Worm (Caenorhabditis elegans) whole organism, L1 larva: ENCODE data around the gene sma-3.
A peak's percentile ranks its signal among the peaks of the same experiment; 100 is the strongest.

Experiments
- C16A3.4 ChIP-seq: fragments of 150-350 bp; optimal IDR thresholded peaks from 2 replicates; lab custom pipeline; 2014; ENCODE audit warnings: missing biosample characterization, missing genetic modification characterization
- C34B4.2 ChIP-seq: sonication (generic microtip); optimal IDR thresholded peaks from 2 replicates; lab custom pipeline; 2017; ENCODE audit warnings: mild to moderate bottlenecking, missing genetic modification characterization, missing compliant biosample characterization
- F16B12.6 ChIP-seq: fragments of 150-350 bp; optimal IDR thresholded peaks from 2 replicates; lab custom pipeline; 2014; ENCODE audit warnings: missing biosample characterization, missing genetic modification characterization
- Y116A8C.19 ChIP-seq: sonication (generic microtip); optimal IDR thresholded peaks from 2 replicates; lab custom pipeline; 2016; ENCODE audit warnings: missing compliant biosample characterization, missing genetic modification characterization, borderline replicate concordance
- aha-1 ChIP-seq: fragments of 150-350 bp; optimal IDR thresholded peaks from 2 replicates; lab custom pipeline; 2014; ENCODE audit warnings: missing biosample characterization, missing genetic modification characterization
- aly-2 ChIP-seq: fragments of 150-350 bp; optimal IDR thresholded peaks from 2 replicates; lab custom pipeline; 2014; ENCODE audit warnings: missing biosample characterization, missing genetic modification characterization
- blmp-1 ChIP-seq: fragments of 150-350 bp; optimal IDR thresholded peaks from 2 replicates; lab custom pipeline; 2014; ENCODE audit warnings: missing biosample characterization, missing genetic modification characterization
- ceh-8 ChIP-seq: fragments of 200-800 bp; sonication (Bioruptor generic); optimal IDR thresholded peaks from 2 replicates; lab custom pipeline; 2018; ENCODE audit warnings: mild to moderate bottlenecking, missing genetic modification characterization, moderate library complexity, missing compliant biosample characterization
- ceh-82 ChIP-seq, 3 experiments: fragments of 150-350 bp in 1 of 3; sonication (generic microtip) in 2 of 3; optimal IDR thresholded peaks; 2 replicates each; lab custom pipeline; 2014 to 2017; ENCODE audit warnings: missing biosample characterization in 3 of 3, missing genetic modification characterization in 3 of 3
- ceh-88 ChIP-seq: fragments of 200-800 bp; sonication (Bioruptor generic); IDR thresholded peaks from 2 replicates; pipeline ENCODE4 v1.3.6; 2022; ENCODE audit warnings: missing genetic modification characterization, missing compliant biosample characterization
- dpl-1 ChIP-seq, 3 experiments: fragments of 150-350 bp in 2 of 3; sonication (generic microtip) in 1 of 3; optimal IDR thresholded peaks; 2 replicates each; lab custom pipeline; 2014 to 2017; ENCODE audit warnings: missing biosample characterization in 3 of 3, missing genetic modification characterization in 3 of 3, missing genetic modification reagents in 3 of 3
- dsc-1 ChIP-seq: sonication (generic microtip); optimal IDR thresholded peaks from 2 replicates; lab custom pipeline; 2016; ENCODE audit warnings: mild to moderate bottlenecking, missing genetic modification characterization, missing compliant biosample characterization
- efl-1 ChIP-seq, 4 experiments: fragments of 150-350 bp; optimal IDR thresholded peaks in 3 of 4; peaks in 1 of 4; 1 replicate in 1 of 4; 2 replicates in 3 of 4; lab custom pipeline; 2014; ENCODE audit warnings: missing biosample characterization in 2 of 4, missing genetic modification characterization in 2 of 4, missing genetic modification reagents in 2 of 4
- egl-13 ChIP-seq: sonication (generic microtip); optimal IDR thresholded peaks from 2 replicates; lab custom pipeline; 2016; ENCODE audit warnings: missing genotype, missing genetic modification reagents, missing genetic modification characterization, missing compliant biosample characterization
- elt-3 ChIP-seq, 6 experiments: fragments of 150-350 bp in 1 of 6; sonication (generic microtip); optimal IDR thresholded peaks; 2 replicates each; lab custom pipeline; 2017 to 2018; ENCODE audit warnings: missing biosample characterization in 6 of 6, missing genetic modification characterization in 6 of 6, inconsistent platforms in 1 of 6
- ets-5 ChIP-seq: fragments of 200-800 bp; sonication (Bioruptor generic); IDR thresholded peaks from 2 replicates; pipeline ENCODE4 v1.3.6; 2022; ENCODE audit warnings: missing genetic modification characterization, missing compliant biosample characterization
- fkh-10 ChIP-seq: sonication (generic microtip); optimal IDR thresholded peaks from 2 replicates; lab custom pipeline; 2017; ENCODE audit warnings: missing biosample characterization, missing genetic modification reagents, missing genetic modification characterization
- fkh-4 ChIP-seq: sonication (generic microtip); optimal IDR thresholded peaks from 2 replicates; lab custom pipeline; 2016; ENCODE audit warnings: missing compliant biosample characterization, missing genetic modification characterization, borderline replicate concordance
- fos-1 ChIP-seq: fragments of 150-350 bp; optimal IDR thresholded peaks from 2 replicates; lab custom pipeline; 2014; ENCODE audit warnings: missing biosample characterization, missing genetic modification characterization
- grh-1 ChIP-seq: fragments of 200-800 bp; sonication (Bioruptor generic); IDR thresholded peaks from 2 replicates; pipeline ENCODE4 v1.3.6; 2022; ENCODE audit warnings: missing genetic modification reagents, missing genetic modification characterization, missing compliant biosample characterization
- hlh-4 ChIP-seq: sonication (generic microtip); optimal IDR thresholded peaks from 2 replicates; lab custom pipeline; 2016; ENCODE audit warnings: mild to moderate bottlenecking, missing genetic modification characterization, missing compliant biosample characterization
- hpl-2 ChIP-seq: fragments of 150-350 bp; optimal IDR thresholded peaks from 2 replicates; lab custom pipeline; 2014; ENCODE audit warnings: missing biosample characterization, missing genetic modification reagents, missing genetic modification characterization
- jun-1 ChIP-seq: fragments of 150-350 bp; optimal IDR thresholded peaks from 2 replicates; lab custom pipeline; 2014; ENCODE audit warnings: missing biosample characterization, missing genetic modification reagents, missing genetic modification characterization
- lin-13 ChIP-seq: fragments of 150-350 bp; optimal IDR thresholded peaks from 2 replicates; lab custom pipeline; 2014; ENCODE audit warnings: missing biosample characterization, missing genetic modification reagents, missing genetic modification characterization
- lin-14 ChIP-seq: fragments of 200-800 bp; sonication (Bioruptor generic); optimal IDR thresholded peaks from 2 replicates; lab custom pipeline; 2018; ENCODE audit warnings: mild to moderate bottlenecking, missing genetic modification characterization, moderate library complexity, missing compliant biosample characterization
- lin-15B ChIP-seq: fragments of 150-350 bp; sonication (generic microtip); optimal IDR thresholded peaks from 3 replicates; lab custom pipeline; 2014; ENCODE audit warnings: missing biosample characterization, missing genetic modification characterization
- lsy-2 ChIP-seq, 2 experiments: fragments of 150-350 bp; optimal IDR thresholded peaks; 2 replicates each; lab custom pipeline; 2014; ENCODE audit warnings: missing biosample characterization in 2 of 2, missing genetic modification characterization in 2 of 2
- mef-2 ChIP-seq: fragments of 150-350 bp; optimal IDR thresholded peaks from 2 replicates; lab custom pipeline; 2014; ENCODE audit warnings: missing biosample characterization, missing genetic modification characterization
- nhr-20 ChIP-seq: sonication (generic microtip); optimal IDR thresholded peaks from 2 replicates; lab custom pipeline; 2016; ENCODE audit warnings: mild to moderate bottlenecking, missing genetic modification characterization, missing compliant biosample characterization
- nhr-237 ChIP-seq: fragments of 150-350 bp; optimal IDR thresholded peaks from 2 replicates; lab custom pipeline; 2014; ENCODE audit warnings: missing biosample characterization, missing genetic modification characterization
- nhr-28 ChIP-seq: fragments of 150-350 bp; optimal IDR thresholded peaks from 2 replicates; lab custom pipeline; 2014; ENCODE audit warnings: missing biosample characterization, missing genetic modification characterization
- nhr-71 ChIP-seq: sonication (generic microtip); optimal IDR thresholded peaks from 2 replicates; lab custom pipeline; 2016; ENCODE audit warnings: mild to moderate bottlenecking, missing genetic modification characterization, moderate library complexity, missing compliant biosample characterization
- nhr-77 ChIP-seq: fragments of 150-350 bp; optimal IDR thresholded peaks from 2 replicates; lab custom pipeline; 2014; ENCODE audit warnings: missing biosample characterization, missing genetic modification characterization
- nhr-84 ChIP-seq: sonication (generic microtip); optimal IDR thresholded peaks from 2 replicates; lab custom pipeline; 2017; ENCODE audit warnings: missing biosample characterization, missing genetic modification characterization
- nhr-90 ChIP-seq: sonication (generic microtip); optimal IDR thresholded peaks from 2 replicates; lab custom pipeline; 2016; ENCODE audit warnings: mild to moderate bottlenecking, missing genetic modification characterization, missing compliant biosample characterization; ENCODE audit not compliant: poor library complexity
- pax-3 ChIP-seq: fragments of 200-800 bp; sonication (Bioruptor generic); optimal IDR thresholded peaks from 2 replicates; lab custom pipeline; 2018; ENCODE audit warnings: mild to moderate bottlenecking, missing genetic modification characterization, moderate library complexity, missing compliant biosample characterization
- pqm-1 ChIP-seq: sonication (generic microtip); optimal IDR thresholded peaks from 3 replicates; lab custom pipeline; 2017; ENCODE audit warnings: missing biosample characterization, missing genetic modification characterization
- snu-23 ChIP-seq: sonication (generic microtip); optimal IDR thresholded peaks from 2 replicates; lab custom pipeline; 2016; ENCODE audit warnings: missing genetic modification characterization, missing compliant biosample characterization
- sptf-1 ChIP-seq: fragments of 150-350 bp; optimal IDR thresholded peaks from 2 replicates; lab custom pipeline; 2014; ENCODE audit warnings: missing biosample characterization, missing genetic modification characterization
- swsn-7 ChIP-seq: sonication (generic microtip); optimal IDR thresholded peaks from 2 replicates; lab custom pipeline; 2016; ENCODE audit warnings: missing genetic modification characterization, missing compliant biosample characterization
- tbx-2 ChIP-seq: sonication (generic microtip); optimal IDR thresholded peaks from 2 replicates; lab custom pipeline; 2016; ENCODE audit warnings: missing genetic modification characterization, missing compliant biosample characterization
- tlp-1 ChIP-seq: fragments of 150-350 bp; optimal IDR thresholded peaks from 2 replicates; lab custom pipeline; 2014; ENCODE audit warnings: missing biosample characterization, missing genetic modification characterization
- unc-86 ChIP-seq: sonication (generic microtip); optimal IDR thresholded peaks from 2 replicates; lab custom pipeline; 2016; ENCODE audit warnings: missing genetic modification characterization, missing compliant biosample characterization
- unc-98 ChIP-seq: fragments of 200-800 bp; sonication (Bioruptor generic); IDR thresholded peaks from 2 replicates; pipeline ENCODE4 v1.3.6; 2022; ENCODE audit warnings: missing genetic modification characterization, missing compliant biosample characterization
- zip-4 ChIP-seq: fragments of 200-800 bp; sonication (Bioruptor generic); optimal IDR thresholded peaks from 2 replicates; lab custom pipeline; 2018; ENCODE audit warnings: mild to moderate bottlenecking, missing genetic modification characterization, moderate library complexity, missing compliant biosample characterization
- ztf-11 ChIP-seq, 2 experiments: sonication (generic microtip); optimal IDR thresholded peaks; 2 replicates each; lab custom pipeline; 2016 to 2017; ENCODE audit warnings: missing genetic modification characterization in 2 of 2, missing biosample characterization in 1 of 2, missing compliant biosample characterization in 1 of 2
- ztf-4 ChIP-seq: fragments of 150-350 bp; optimal IDR thresholded peaks from 2 replicates; lab custom pipeline; 2014; ENCODE audit warnings: missing biosample characterization, missing genetic modification characterization

The sma-3 gene

ce11 chrIII:6897587-6898064 lies 33.9 kb upstream of the sma-3 start, which contains the start of gene T07E3.4 (continued):
- TF ChIP-seq ceh-8 (GFP tag; lab: Kevin White, UChicago) (no peak), dpl-1 (GFP tag; optimal IDR thresholded peaks at IDR 0.05; lab: Kevin White, UChicago) (peak; percentile 47 to 60 (median 59)), hpl-2 (GFP tag; lab: Kevin White, UChicago) (no peak), fos-1 (tag; lab: Kevin White, UChicago) (peak; percentile 48), mef-2 (tag; lab: Kevin White, UChicago) (peak; percentile 59), fkh-10 (no peak), efl-1 (optimal IDR thresholded peaks at IDR 0.05; lab: Kevin White, UChicago) (peak; percentile 69), efl-1 (GFP tag; optimal IDR thresholded peaks at IDR 0.05 in 1 of 2; lab: Kevin White, UChicago) (peak; percentile 46 to 95), zip-4 (GFP tag; lab: Kevin White, UChicago) (no peak), tlp-1 (tag; lab: Kevin White, UChicago) (no peak), F16B12.6 (tag; lab: Kevin White, UChicago) (peak; percentile 33), lin-15B (tag; lab: Kevin White, UChicago) (no peak), sptf-1 (no peak), pax-3 (no peak), ets-5 (GFP tag; lab: Robert Waterston, UW) (no peak), fkh-4 (tag; lab: Kevin White, UChicago) (no peak)

- TF ChIP-seq jun-1 = no peak
- TF ChIP-seq lin-14 (GFP tag; lab: Kevin White, UChicago) = no peak
- TF ChIP-seq ceh-82 (tag; optimal IDR thresholded peaks at IDR 0.05; lab: Kevin White, UChicago) = no peak
- no peak for TF ChIP-seq ceh-8 (GFP tag; lab: Kevin White, UChicago)
- no peak for TF ChIP-seq hlh-4 (tag; lab: Kevin White, UChicago)
Observed at ce11 chrIII:6895677-6896076, 31.9 kb upstream of the sma-3 start.

- no peak for TF ChIP-seq aha-1 (tag; lab: Kevin White, UChicago)
- TF ChIP-seq mef-2 (tag; lab: Kevin White, UChicago) = no peak
- no peak for TF ChIP-seq fkh-4 (tag; lab: Kevin White, UChicago)
- no peak for TF ChIP-seq C34B4.2 (tag; lab: Kevin White, UChicago)
- TF ChIP-seq efl-1 (optimal IDR thresholded peaks at IDR 0.05; lab: Kevin White, UChicago) = peak; percentile 60
- peak; percentile 36 to 95 for TF ChIP-seq efl-1 (GFP tag; optimal IDR thresholded peaks at IDR 0.05 in 1 of 2; lab: Kevin White, UChicago)
- TF ChIP-seq unc-86 (tag; lab: Kevin White, UChicago) = no peak
- no peak for TF ChIP-seq ceh-88 (GFP tag; lab: Robert Waterston, UW)
- TF ChIP-seq nhr-28 (tag; lab: Kevin White, UChicago) = no peak
- TF ChIP-seq nhr-237 (tag; lab: Kevin White, UChicago) = no peak
- TF ChIP-seq C16A3.4 (tag; lab: Kevin White, UChicago) = no peak
- peak; percentile 28 for TF ChIP-seq hpl-2 (GFP tag; lab: Kevin White, UChicago)
- TF ChIP-seq nhr-20 (tag; lab: Kevin White, UChicago) = peak; percentile 87
- peak; percentile 53 for TF ChIP-seq nhr-90 (tag; lab: Kevin White, UChicago)
- TF ChIP-seq aly-2 (tag; lab: Kevin White, UChicago) = peak; percentile 70
- no peak for TF ChIP-seq tlp-1 (tag; lab: Kevin White, UChicago)
- peak; percentile 74 to 91 for TF ChIP-seq lsy-2 (tag; optimal IDR thresholded peaks at IDR 0.05; lab: Kevin White, UChicago)
- peak; percentile 77 for TF ChIP-seq tbx-2 (tag; lab: Kevin White, UChicago)
- peak in 5 of 6 experiments; percentile 83 to 95 (median 91) for TF ChIP-seq elt-3 (tag; optimal IDR thresholded peaks at IDR 0.05; lab: Kevin White, UChicago)
- no peak for TF ChIP-seq lin-15B (tag; lab: Kevin White, UChicago)
- peak; percentile 50 for TF ChIP-seq swsn-7 (tag; lab: Kevin White, UChicago)
- peak; percentile 93 for TF ChIP-seq nhr-71 (tag; lab: Kevin White, UChicago)
- TF ChIP-seq lin-13 = peak; percentile 18
- no peak for TF ChIP-seq hlh-4 (tag; lab: Kevin White, UChicago)
- TF ChIP-seq sptf-1 = no peak
- peak; percentile 86 for TF ChIP-seq snu-23
- TF ChIP-seq pqm-1 (tag; lab: Kevin White, UChicago) = no peak
- TF ChIP-seq egl-13 = no peak
- TF ChIP-seq blmp-1 (tag; lab: Kevin White, UChicago) = peak; percentile 60
- TF ChIP-seq unc-98 = no peak
- no peak for TF ChIP-seq ztf-11 (tag; optimal IDR thresholded peaks at IDR 0.05; lab: Kevin White, UChicago)
- no peak for TF ChIP-seq dsc-1
- TF ChIP-seq lin-14 (GFP tag; lab: Kevin White, UChicago) = peak; percentile 90
- TF ChIP-seq nhr-77 (tag; lab: Kevin White, UChicago) = peak; percentile 49
- no peak for TF ChIP-seq Y116A8C.19 (tag; lab: Kevin White, UChicago)
- TF ChIP-seq fos-1 (tag; lab: Kevin White, UChicago) = peak; percentile 79
- peak; percentile 44; the same call in 1 of the 2 replicates for TF ChIP-seq grh-1 (GFP tag; lab: Robert Waterston, UW)
- TF ChIP-seq nhr-84 (tag; lab: Kevin White, UChicago) = no peak
- TF ChIP-seq ztf-4 (tag; lab: Kevin White, UChicago) = peak; percentile 51
Observed at ce11 chrIII:6895166-6895565, 31.4 kb upstream of the sma-3 start.
